Fruit fly (Drosophila melanogaster) whole organism, pupa: ENCODE data around the gene Vps45.

ENCODE experiments used
- CG10348 ChIP-seq: fragments of 200-800 bp; sonication (Bioruptor generic); IDR thresholded peaks from 2 replicates; pipeline ENCODE4 v1.3.6; 2022; ENCODE audit warnings: missing biosample characterization, missing genetic modification characterization
- CG12605 ChIP-seq: fragments of 200-800 bp; sonication (Bioruptor generic); IDR thresholded peaks from 2 replicates; pipeline ENCODE4 v1.3.6; 2022; ENCODE audit warnings: missing biosample characterization, missing genetic modification characterization
- CG13204 ChIP-seq: fragments of 200-800 bp; sonication (Bioruptor generic); optimal IDR thresholded peaks from 2 replicates; lab custom pipeline; 2018; ENCODE audit warnings: missing biosample characterization, mild to moderate bottlenecking, missing genetic modification characterization, moderate library complexity
- CG14655 ChIP-seq: fragments of 200-800 bp; sonication (Bioruptor generic); optimal IDR thresholded peaks from 3 replicates; lab custom pipeline; 2017; ENCODE audit warnings: mild to moderate bottlenecking, missing biosample characterization, missing genetic modification reagents, missing genetic modification characterization
- CG15710 ChIP-seq: fragments of 200-800 bp; sonication (Bioruptor generic); optimal IDR thresholded peaks from 2 replicates; lab custom pipeline; 2018; ENCODE audit warnings: missing biosample characterization, mild to moderate bottlenecking, missing genetic modification characterization, moderate library complexity
- CG17806 ChIP-seq: fragments of 200-800 bp; sonication (Bioruptor generic); optimal IDR thresholded peaks from 2 replicates; lab custom pipeline; 2018; ENCODE audit warnings: missing biosample characterization, mild to moderate bottlenecking, missing genetic modification characterization, moderate library complexity
- CG32121 ChIP-seq: fragments of 200-800 bp; sonication (Bioruptor generic); IDR thresholded peaks from 2 replicates; pipeline ENCODE4 v1.3.6; 2022; ENCODE audit warnings: missing biosample characterization, missing genetic modification characterization
- CG34367 ChIP-seq: fragments of 200-800 bp; sonication (Bioruptor generic); optimal IDR thresholded peaks from 2 replicates; lab custom pipeline; 2018; ENCODE audit warnings: missing biosample characterization, mild to moderate bottlenecking, missing genetic modification characterization
- CG4496 ChIP-seq: fragments of 200-800 bp; sonication (Bioruptor generic); IDR thresholded peaks from 3 replicates; pipeline ENCODE4 v1.3.6; 2022; ENCODE audit warnings: missing biosample characterization, missing genetic modification characterization
- CG8159 ChIP-seq: fragments of 200-800 bp; sonication (Bioruptor generic); optimal IDR thresholded peaks from 3 replicates; lab custom pipeline; 2018; ENCODE audit warnings: missing biosample characterization, mild to moderate bottlenecking, missing genetic modification characterization, moderate library complexity
- CG8301 ChIP-seq: fragments of 200-800 bp; sonication (Bioruptor generic); optimal IDR thresholded peaks from 2 replicates; lab custom pipeline; 2018; ENCODE audit warnings: missing biosample characterization, mild to moderate bottlenecking, missing genetic modification characterization
- CG9948 ChIP-seq: fragments of 200-800 bp; sonication (Bioruptor generic); optimal IDR thresholded peaks from 2 replicates; lab custom pipeline; 2018; ENCODE audit warnings: missing biosample characterization, mild to moderate bottlenecking, missing genetic modification characterization, moderate library complexity
- D1 ChIP-seq: fragments of 200-800 bp; sonication (Bioruptor generic); optimal IDR thresholded peaks from 2 replicates; lab custom pipeline; 2018; ENCODE audit warnings: missing biosample characterization, mild to moderate bottlenecking, missing genetic modification characterization, moderate library complexity
- EcR ChIP-seq: fragments of 200-800 bp; sonication (Bioruptor generic); optimal IDR thresholded peaks from 3 replicates; lab custom pipeline; 2019; ENCODE audit warnings: missing biosample characterization, missing genetic modification characterization, mild to moderate bottlenecking, moderate library complexity, missing genetic modification reagents
- Ets98B ChIP-seq: fragments of 200-800 bp; sonication (Bioruptor generic); IDR thresholded peaks from 2 replicates; pipeline ENCODE4 v1.3.6; 2022; ENCODE audit warnings: missing biosample characterization, missing genetic modification characterization
- Pif1A ChIP-seq: fragments of 200-800 bp; sonication (Bioruptor generic); optimal IDR thresholded peaks from 3 replicates; lab custom pipeline; 2016; ENCODE audit warnings: missing biosample characterization, missing genetic modification characterization
- Pif1B ChIP-seq: fragments of 200-800 bp; sonication (Bioruptor generic); optimal IDR thresholded peaks from 3 replicates; lab custom pipeline; 2016; ENCODE audit warnings: missing biosample characterization, missing genetic modification characterization
- Snoo ChIP-seq: fragments of 200-800 bp; sonication (Bioruptor generic); optimal IDR thresholded peaks from 3 replicates; lab custom pipeline; 2017; ENCODE audit warnings: missing biosample characterization, mild to moderate bottlenecking, missing genetic modification characterization, inconsistent platforms
- fd96Ca ChIP-seq: fragments of 200-800 bp; sonication (Bioruptor generic); IDR thresholded peaks from 3 replicates; pipeline ENCODE4 v1.3.6; 2022; ENCODE audit warnings: missing biosample characterization, missing genetic modification characterization
- gl ChIP-seq: fragments of 200-800 bp; sonication (Bioruptor generic); optimal IDR thresholded peaks from 2 replicates; lab custom pipeline; 2018; ENCODE audit warnings: missing biosample characterization, mild to moderate bottlenecking, missing genetic modification characterization
- rn ChIP-seq: fragments of 200-800 bp; sonication (Bioruptor generic); IDR thresholded peaks from 2 replicates; pipeline ENCODE4 v1.3.6; 2022; ENCODE audit warnings: missing biosample characterization, missing genetic modification characterization

The Vps45 gene

dm6 chr3R:9570657-9571056, 6.9 kb downstream of the Vps45 start:
- TF ChIP-seq Pif1B (GFP tag; lab: Kevin White, UChicago) (no peak), EcR (peak; percentile 30), CG32121 (GFP tag; lab: Robert Waterston, UW) (no peak)

dm6 chr3R:9571523-9571922, 7.8 kb downstream of the Vps45 start, which contains the start of gene CG9396:
Gene CG9396 (minus strand): TSS chr3R:9571623.
- TF ChIP-seq gl = no peak
- TF ChIP-seq CG4496 = no peak
- no peak for TF ChIP-seq CG13204
- no peak for TF ChIP-seq CG8159
- no peak for TF ChIP-seq Pif1B (GFP tag; lab: Kevin White, UChicago)
- TF ChIP-seq Snoo (tag; lab: Kevin White, UChicago) = no peak
- TF ChIP-seq D1 (tag; lab: Kevin White, UChicago) = no peak
- TF ChIP-seq CG9948 (tag; lab: Kevin White, UChicago) = no peak
- TF ChIP-seq CG12605 (GFP tag; lab: Robert Waterston, UW) = no peak
- TF ChIP-seq, all 21 proteins: peak for 0

- no peak for TF ChIP-seq CG8159
- TF ChIP-seq CG10348 (GFP tag; lab: Robert Waterston, UW) = no peak
- TF ChIP-seq CG4496 = no peak
- no peak for TF ChIP-seq CG34367 (tag; lab: Kevin White, UChicago)
- TF ChIP-seq CG15710 (tag; lab: Kevin White, UChicago) = no peak
- no peak; the same call in 1 of the 2 replicates for TF ChIP-seq CG12605 (GFP tag; lab: Robert Waterston, UW)
- no peak for TF ChIP-seq Pif1A (GFP tag; lab: Kevin White, UChicago)
- TF ChIP-seq gl = no peak
Observed at dm6 chr3R:9572929-9573811, 9.4 kb downstream of the Vps45 start.

dm6 chr3R:9573812-9574587, 10.3 kb downstream of the Vps45 start, which contains the start of gene CG9399:
Gene CG9399 (minus strand): TSS chr3R:9574211.
- peak; percentile 98 for TF ChIP-seq CG32121 (GFP tag; lab: Robert Waterston, UW)
- TF ChIP-seq CG13204 = peak; percentile 82
- TF ChIP-seq CG14655 = peak; percentile 98
- TF ChIP-seq Snoo (tag; lab: Kevin White, UChicago) = peak; percentile 96
- TF ChIP-seq EcR = peak; percentile 67
- TF ChIP-seq CG4496 = peak; percentile 99
- TF ChIP-seq CG8301 = peak; percentile 99
- TF ChIP-seq CG8159 = peak; percentile 95
- peak; percentile 96 for TF ChIP-seq Pif1B (GFP tag; lab: Kevin White, UChicago)
- peak; percentile 97 for TF ChIP-seq CG12605 (GFP tag; lab: Robert Waterston, UW)
- peak; percentile 76 for TF ChIP-seq D1 (tag; lab: Kevin White, UChicago)
- peak; percentile 96 for TF ChIP-seq Pif1A (GFP tag; lab: Kevin White, UChicago)
- TF ChIP-seq gl = peak; percentile 90
- TF ChIP-seq CG10348 (GFP tag; lab: Robert Waterston, UW) = peak; percentile 92
- TF ChIP-seq Ets98B (GFP tag; lab: Robert Waterston, UW) = peak; percentile 99
- peak; percentile 98 for TF ChIP-seq fd96Ca (GFP tag; lab: Robert Waterston, UW)
- peak; percentile 96 for TF ChIP-seq CG9948 (tag; lab: Kevin White, UChicago)
- peak; percentile 97 for TF ChIP-seq rn
- peak; percentile 97 for TF ChIP-seq CG17806 (tag; lab: Kevin White, UChicago)
- peak; percentile 97 for TF ChIP-seq CG15710 (tag; lab: Kevin White, UChicago)
- TF ChIP-seq CG34367 (tag; lab: Kevin White, UChicago) = peak; percentile 95

- TF ChIP-seq CG4496 (peak; percentile 89), CG8159 (peak; percentile 72), rn (peak; percentile 52), CG14655 (no peak), gl (peak; percentile 57), CG9948 (tag; lab: Kevin White, UChicago) (peak; percentile 59), CG17806 (tag; lab: Kevin White, UChicago) (peak; percentile 36), Pif1A (GFP tag; lab: Kevin White, UChicago) (peak; percentile 83), CG12605 (GFP tag; lab: Robert Waterston, UW) (no peak), CG34367 (tag; lab: Kevin White, UChicago) (peak; percentile 74), Ets98B (GFP tag; lab: Robert Waterston, UW) (peak; percentile 73), CG8301 (peak; percentile 77), CG10348 (GFP tag; lab: Robert Waterston, UW) (no peak), CG15710 (tag; lab: Kevin White, UChicago) (peak; percentile 79), Snoo (tag; lab: Kevin White, UChicago) (peak; percentile 91), EcR (no peak), CG32121 (GFP tag; lab: Robert Waterston, UW) (peak; percentile 79), fd96Ca (GFP tag; lab: Robert Waterston, UW) (peak; percentile 73; the same call in 2 of the 3 replicates), Pif1B (GFP tag; lab: Kevin White, UChicago) (peak; percentile 75), CG13204 (no peak), D1 (tag; lab: Kevin White, UChicago) (no peak)
- TF ChIP-seq, all 21 proteins: peak for 15
Observed at dm6 chr3R:9577382-9578137, 13.8 kb downstream of the Vps45 start, which contains the start of the genes Kap-alpha3 and Son. Gene Kap-alpha3 (minus strand): TSS chr3R:9577733. Gene Son (plus strand): TSS chr3R:9578042.
